Worm (Caenorhabditis elegans) whole organism, mixed stage, embryonic: ENCODE results near the gene dot-1.4.

ENCODE experiments used
- nhr-76 ChIP-seq: sonication (generic microtip); optimal IDR thresholded peaks from 2 replicates; lab custom pipeline; 2017; ENCODE audit warnings: missing biosample characterization, missing genetic modification characterization
- pha-4 ChIP-seq: fragments of 150-350 bp; optimal IDR thresholded peaks from 2 replicates; lab custom pipeline; 2018; ENCODE audit warnings: missing biosample characterization, missing genetic modification reagents, missing genetic modification characterization
- unc-62 ChIP-seq: fragments of 150-350 bp; optimal IDR thresholded peaks from 2 replicates; lab custom pipeline; 2014; ENCODE audit warnings: missing biosample characterization, missing genetic modification reagents, missing genetic modification characterization

DNA sequence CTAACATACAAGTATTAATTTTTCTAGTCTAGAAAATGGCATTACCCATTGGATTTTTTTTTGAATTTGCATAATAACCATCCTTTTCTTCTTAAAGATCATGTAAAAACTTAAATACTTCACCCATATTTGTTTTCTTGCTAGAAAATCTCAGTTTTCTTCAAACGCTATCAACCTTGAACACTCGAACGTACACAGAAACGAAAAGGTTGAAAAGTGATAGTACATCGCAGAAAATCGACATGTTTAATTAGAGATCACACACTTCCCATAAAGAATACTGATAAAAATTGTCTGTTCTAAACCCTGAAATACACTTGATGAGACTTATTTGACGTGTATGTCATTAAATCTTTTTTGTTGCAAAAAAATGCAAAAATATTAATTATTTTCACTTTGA, 3.9 kb downstream of the dot-1.4 start, which contains the start of gene F55G7.4:
- no peak for TF ChIP-seq pha-4
- no peak for TF ChIP-seq nhr-76 (tag; lab: Kevin White, UChicago)
- TF ChIP-seq unc-62 (GFP tag; lab: Kevin White, UChicago): no peak
